Worm (Caenorhabditis elegans) whole organism, young adult: Measurements from ENCODE around the gene B0336.13.

Source experiments
- ama-1 ChIP-seq, 3 experiments: fragments of 150-350 bp in 1 of 3; sonication (generic microtip) in 2 of 3; optimal IDR thresholded peaks; 2 replicates each; lab custom pipeline; 2014 to 2018; ENCODE audit warnings: missing biosample characterization in 2 of 3, missing genetic modification characterization in 2 of 3, missing genetic modification reagents in 2 of 3
- atf-7 ChIP-seq: sonication (generic microtip); optimal IDR thresholded peaks from 2 replicates; lab custom pipeline; 2017; ENCODE audit warnings: mild to moderate bottlenecking, missing genetic modification characterization, missing compliant biosample characterization
- let-526 ChIP-seq: fragments of 200-800 bp; sonication (Bioruptor generic); IDR thresholded peaks from 2 replicates; pipeline ENCODE4 v1.3.6; 2022; ENCODE audit warnings: missing genetic modification reagents, missing genetic modification characterization, missing compliant biosample characterization
- madf-6 ChIP-seq: fragments of 200-800 bp; sonication (Bioruptor generic); IDR thresholded peaks from 2 replicates; pipeline ENCODE4 v1.3.6; 2022; ENCODE audit warnings: missing genetic modification reagents, missing genetic modification characterization, missing compliant biosample characterization
- pha-4 ChIP-seq: fragments of 150-350 bp; sonication (generic microtip); optimal IDR thresholded peaks from 2 replicates; lab custom pipeline; 2014; ENCODE audit warnings: missing biosample characterization, missing genetic modification reagents, missing genetic modification characterization
- snpc-4 ChIP-seq, 5 experiments: fragments of 150-350 bp in 1 of 5; sonication (generic microtip) in 4 of 5; optimal IDR thresholded peaks; 2 replicates each; lab custom pipeline; 2014 to 2018; ENCODE audit warnings: missing genetic modification characterization in 5 of 5, missing biosample characterization in 3 of 5, antibody characterized with exemption in 2 of 5, mild to moderate bottlenecking in 2 of 5, missing compliant biosample characterization in 2 of 5, missing genotype in 2 of 5, moderate library complexity in 2 of 5, missing genetic modification reagents in 1 of 5

DNA sequence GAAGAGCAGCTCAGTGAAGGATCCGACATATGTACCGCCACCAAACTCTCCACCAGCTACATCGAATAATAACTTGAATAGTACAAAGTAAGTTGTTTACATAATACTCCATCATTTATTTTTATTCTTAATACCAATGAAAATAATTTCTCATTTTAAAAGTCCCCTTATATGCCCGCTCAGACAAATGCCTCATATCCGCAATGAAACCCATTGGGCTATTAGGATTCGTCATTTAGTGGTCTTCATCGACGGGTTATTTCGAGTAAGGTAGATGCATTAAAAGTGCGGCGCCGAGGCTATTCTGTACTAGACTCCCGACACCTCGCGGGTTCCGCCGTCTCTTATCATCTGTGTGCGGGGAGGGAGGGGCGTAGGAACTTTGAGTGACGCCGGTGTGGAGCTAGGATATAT is 40.1 kb upstream of the B0336.13 start:
- TF ChIP-seq atf-7 (tag; lab: Kevin White, UChicago) (no peak), madf-6 (GFP tag; lab: Robert Waterston, UW) (peak; percentile 91), pha-4 (no peak), let-526 (no peak), ama-1 (optimal IDR thresholded peaks at IDR 0.05; lab: Kevin White, UChicago) (no peak), ama-1 (GFP tag; optimal IDR thresholded peaks at IDR 0.05; lab: Kevin White, UChicago) (no peak), snpc-4 (GFP tag; optimal IDR thresholded peaks at IDR 0.05; lab: Kevin White, UChicago) (peak; percentile 96), snpc-4 (tag; optimal IDR thresholded peaks at IDR 0.05; lab: Kevin White, UChicago) (peak; percentile 94 to 99 (median 98))
